Fruit fly (Drosophila melanogaster) whole organism, embryonic: ENCODE measurements around the gene e.

ENCODE experiments used
- Atf6 ChIP-seq: fragments of 200-800 bp; sonication (Bioruptor generic); IDR thresholded peaks from 2 replicates; pipeline ENCODE4 v1.3.6; 2022; ENCODE audit warnings: missing biosample characterization, missing genetic modification characterization
- B-H2 ChIP-seq: fragments of 200-800 bp; sonication (Bioruptor generic); optimal IDR thresholded peaks from 2 replicates; lab custom pipeline; 2018; ENCODE audit warnings: missing biosample characterization, mild to moderate bottlenecking, missing genetic modification characterization
- CG1024 ChIP-seq: fragments of 200-800 bp; sonication (Bioruptor generic); IDR thresholded peaks from 2 replicates; pipeline ENCODE4 v1.3.6; 2022; ENCODE audit warnings: missing biosample characterization, missing genetic modification characterization
- CG11695 ChIP-seq: fragments of 200-800 bp; sonication (Bioruptor generic); IDR thresholded peaks from 3 replicates; pipeline ENCODE4 v1.3.6; 2022; ENCODE audit warnings: missing biosample characterization, missing genetic modification characterization
- CG12769 ChIP-seq: fragments of 200-800 bp; sonication (Bioruptor generic); optimal IDR thresholded peaks from 2 replicates; lab custom pipeline; 2019; ENCODE audit warnings: missing biosample characterization, mild to moderate bottlenecking, missing genetic modification characterization, moderate library complexity
- CG17829 ChIP-seq: fragments of 200-800 bp; optimal IDR thresholded peaks from 2 replicates; lab custom pipeline; 2019; ENCODE audit warnings: missing biosample characterization, mild to moderate bottlenecking, missing genetic modification characterization, moderate library complexity
- CG18619 ChIP-seq: fragments of 200-800 bp; sonication (Bioruptor generic); optimal IDR thresholded peaks from 3 replicates; lab custom pipeline; 2017; ENCODE audit warnings: missing biosample characterization, mild to moderate bottlenecking, missing genetic modification characterization
- CG2120 ChIP-seq: fragments of 200-800 bp; sonication (Bioruptor generic); optimal IDR thresholded peaks from 3 replicates; lab custom pipeline; 2016; ENCODE audit warnings: missing biosample characterization, missing genetic modification characterization
- CG2678 ChIP-seq: fragments of 200-800 bp; sonication (Bioruptor generic); optimal IDR thresholded peaks from 3 replicates; lab custom pipeline; 2019; ENCODE audit warnings: missing biosample characterization, mild to moderate bottlenecking, missing genetic modification characterization, moderate library complexity
- CG3065 ChIP-seq: fragments of 200-800 bp; sonication (Bioruptor generic); optimal IDR thresholded peaks from 2 replicates; lab custom pipeline; 2016; ENCODE audit warnings: missing biosample characterization, missing genetic modification characterization
- CG32532 ChIP-seq: fragments of 200-800 bp; sonication (Bioruptor generic); IDR thresholded peaks from 2 replicates; pipeline ENCODE4 v1.3.6; 2022; ENCODE audit warnings: missing biosample characterization, missing genetic modification characterization
- CG32772 ChIP-seq: fragments of 200-800 bp; sonication (Bioruptor generic); IDR thresholded peaks from 2 replicates; pipeline ENCODE4 v1.3.6; 2022; ENCODE audit warnings: missing biosample characterization, missing genetic modification characterization
- CG3281 ChIP-seq: fragments of 200-800 bp; sonication (Bioruptor generic); optimal IDR thresholded peaks from 3 replicates; lab custom pipeline; 2017; ENCODE audit warnings: missing biosample characterization, mild to moderate bottlenecking, missing genetic modification characterization
- CG34376 ChIP-seq: fragments of 200-800 bp; sonication (Bioruptor generic); optimal IDR thresholded peaks from 2 replicates; lab custom pipeline; 2018; ENCODE audit warnings: missing biosample characterization, mild to moderate bottlenecking, missing genetic modification characterization
- CG4730 ChIP-seq: fragments of 200-800 bp; sonication (Bioruptor generic); IDR thresholded peaks from 2 replicates; pipeline ENCODE4 v1.3.6; 2022; ENCODE audit warnings: missing biosample characterization, missing genetic modification characterization
- CG5953 ChIP-seq: fragments of 200-800 bp; sonication (Bioruptor generic); IDR thresholded peaks from 2 replicates; pipeline ENCODE4 v1.3.6; 2022; ENCODE audit warnings: missing biosample characterization, missing genetic modification characterization
- CG7556 ChIP-seq: fragments of 200-800 bp; sonication (Bioruptor generic); optimal IDR thresholded peaks from 2 replicates; lab custom pipeline; 2017; ENCODE audit warnings: missing biosample characterization, mild to moderate bottlenecking, missing genetic modification characterization
- CG7963 ChIP-seq: fragments of 200-800 bp; sonication (Bioruptor generic); IDR thresholded peaks from 3 replicates; pipeline ENCODE4 v1.3.6; 2022; ENCODE audit warnings: missing biosample characterization, missing genetic modification characterization; ENCODE audit not compliant: partially characterized antibody
- CG8281 ChIP-seq: fragments of 200-800 bp; sonication (Bioruptor generic); optimal IDR thresholded peaks from 2 replicates; lab custom pipeline; 2018; ENCODE audit warnings: missing biosample characterization, mild to moderate bottlenecking, missing genetic modification characterization, moderate library complexity
- CG8765 ChIP-seq: fragments of 200-800 bp; sonication (Bioruptor generic); IDR thresholded peaks from 2 replicates; pipeline ENCODE4 v1.3.6; 2022; ENCODE audit warnings: missing biosample characterization, missing genetic modification characterization
- CG9932 ChIP-seq: fragments of 200-800 bp; sonication (Bioruptor generic); IDR thresholded peaks from 2 replicates; pipeline ENCODE4 v1.3.6; 2022; ENCODE audit warnings: missing biosample characterization, missing genetic modification characterization
- Fer3 ChIP-seq: fragments of 200-800 bp; sonication (Bioruptor generic); optimal IDR thresholded peaks from 2 replicates; lab custom pipeline; 2018; ENCODE audit warnings: missing biosample characterization, mild to moderate bottlenecking, missing genetic modification characterization, moderate library complexity
- Hand ChIP-seq: fragments of 200-800 bp; sonication (Bioruptor generic); optimal IDR thresholded peaks from 2 replicates; lab custom pipeline; 2017; ENCODE audit warnings: mild to moderate bottlenecking, missing biosample characterization, missing genetic modification reagents, missing genetic modification characterization
- HmgZ ChIP-seq: fragments of 200-800 bp; sonication (Bioruptor generic); optimal IDR thresholded peaks from 2 replicates; lab custom pipeline; 2018; ENCODE audit warnings: missing biosample characterization, mild to moderate bottlenecking, missing genetic modification characterization
- Hr3 ChIP-seq: fragments of 200-800 bp; sonication (Bioruptor generic); optimal IDR thresholded peaks from 3 replicates; lab custom pipeline; 2016; ENCODE audit warnings: missing biosample characterization, missing genetic modification characterization
- Kr ChIP-seq: fragments of 200-800 bp; sonication (Bioruptor generic); optimal IDR thresholded peaks from 2 replicates; lab custom pipeline; 2017; ENCODE audit warnings: missing biosample characterization, mild to moderate bottlenecking, missing genetic modification characterization
- Lpt ChIP-seq: fragments of >200 bp; optimal IDR thresholded peaks from 2 replicates; lab custom pipeline; 2018; ENCODE audit warnings: missing biosample characterization, missing genetic modification characterization
- MBD-R2 ChIP-seq: fragments of 200-800 bp; sonication (Bioruptor generic); IDR thresholded peaks from 2 replicates; pipeline ENCODE4 v1.3.6; 2022; ENCODE audit warnings: missing biosample characterization, missing genetic modification characterization
- Meics ChIP-seq: fragments of 200-800 bp; sonication (Bioruptor generic); optimal IDR thresholded peaks from 2 replicates; lab custom pipeline; 2017; ENCODE audit warnings: missing biosample characterization, mild to moderate bottlenecking, missing genetic modification characterization
- Nf-YC ChIP-seq: fragments of 200-800 bp; optimal IDR thresholded peaks from 3 replicates; lab custom pipeline; 2019; ENCODE audit warnings: missing biosample characterization, mild to moderate bottlenecking, missing genetic modification characterization, moderate library complexity
- Pdp1 ChIP-seq, 2 experiments: fragments of 200-800 bp; sonication (Bioruptor generic); optimal IDR thresholded peaks; 3 replicates each; lab custom pipeline; 2016; ENCODE audit warnings: missing biosample characterization in 2 of 2, missing genetic modification characterization in 2 of 2, mild to moderate bottlenecking in 1 of 2, moderate library complexity in 1 of 2
- Rfx ChIP-seq: fragments of 200-800 bp; sonication (Bioruptor generic); IDR thresholded peaks from 2 replicates; pipeline ENCODE4 v1.3.6; 2022; ENCODE audit warnings: missing biosample characterization, missing genetic modification characterization
- Scr ChIP-seq: fragments of 200-800 bp; sonication (Bioruptor generic); IDR thresholded peaks from 2 replicates; pipeline ENCODE4 v1.3.6; 2022; ENCODE audit warnings: missing biosample characterization, missing genetic modification characterization; ENCODE audit not compliant: partially characterized antibody
- YL-1 ChIP-seq: fragments of 200-800 bp; sonication (Bioruptor generic); optimal IDR thresholded peaks from 3 replicates; lab custom pipeline; 2017; ENCODE audit warnings: missing biosample characterization, mild to moderate bottlenecking, missing genetic modification characterization
- ara ChIP-seq: fragments of 200-800 bp; sonication (Bioruptor generic); IDR thresholded peaks from 2 replicates; pipeline ENCODE4 v1.3.6; 2022; ENCODE audit warnings: missing biosample characterization, missing genetic modification characterization
- exex ChIP-seq: fragments of 200-800 bp; sonication (Bioruptor generic); optimal IDR thresholded peaks from 4 replicates; lab custom pipeline; 2018; ENCODE audit warnings: missing biosample characterization, mild to moderate bottlenecking, missing genetic modification characterization, moderate library complexity
- gt ChIP-seq: fragments of 200-800 bp; sonication (Bioruptor generic); IDR thresholded peaks from 2 replicates; pipeline ENCODE4 v1.3.6; 2022; ENCODE audit warnings: missing biosample characterization, missing genetic modification characterization
- kni ChIP-seq: fragments of 200-800 bp; sonication (Bioruptor generic); optimal IDR thresholded peaks from 3 replicates; lab custom pipeline; 2017; ENCODE audit warnings: mild to moderate bottlenecking, missing biosample characterization, missing genetic modification reagents, missing genetic modification characterization
- lilli ChIP-seq: fragments of 200-800 bp; sonication (Bioruptor generic); optimal IDR thresholded peaks from 3 replicates; lab custom pipeline; 2016; ENCODE audit warnings: missing biosample characterization, missing genetic modification characterization
- mirr ChIP-seq: fragments of 200-800 bp; sonication (Bioruptor generic); optimal IDR thresholded peaks from 3 replicates; lab custom pipeline; 2018; ENCODE audit warnings: missing biosample characterization, mild to moderate bottlenecking, missing genetic modification characterization
- nerfin-1 ChIP-seq: fragments of 200-800 bp; sonication (Bioruptor generic); optimal IDR thresholded peaks from 3 replicates; lab custom pipeline; 2019; ENCODE audit warnings: missing biosample characterization, mild to moderate bottlenecking, missing genetic modification characterization, moderate library complexity
- rib ChIP-seq: fragments of 200-800 bp; sonication (Bioruptor generic); IDR thresholded peaks from 2 replicates; pipeline ENCODE4 v1.3.6; 2022; ENCODE audit warnings: missing biosample characterization, missing genetic modification characterization
- ro ChIP-seq: fragments of 200-800 bp; sonication (Bioruptor generic); IDR thresholded peaks from 2 replicates; pipeline ENCODE4 v1.3.6; 2022; ENCODE audit warnings: missing biosample characterization, missing genetic modification characterization
- sob ChIP-seq: fragments of 200-800 bp; sonication (Bioruptor generic); IDR thresholded peaks from 2 replicates; pipeline ENCODE4 v1.3.6; 2022; ENCODE audit warnings: missing biosample characterization, missing genetic modification characterization
- sug ChIP-seq: fragments of 200-800 bp; optimal IDR thresholded peaks from 2 replicates; lab custom pipeline; 2019; ENCODE audit warnings: missing biosample characterization, mild to moderate bottlenecking, missing genetic modification characterization, moderate library complexity
- tin ChIP-seq: fragments of 200-800 bp; sonication (Bioruptor generic); optimal IDR thresholded peaks from 3 replicates; lab custom pipeline; 2016; ENCODE audit warnings: missing biosample characterization, missing genetic modification characterization
- tup ChIP-seq: fragments of 200-800 bp; sonication (Bioruptor generic); optimal IDR thresholded peaks from 2 replicates; lab custom pipeline; 2016; ENCODE audit warnings: missing biosample characterization, mild to moderate bottlenecking, missing genetic modification characterization, moderate library complexity
- vfl ChIP-seq: fragments of 200-800 bp; sonication (Bioruptor generic); optimal IDR thresholded peaks from 2 replicates; lab custom pipeline; 2016; ENCODE audit warnings: missing biosample characterization, missing genetic modification characterization
- vvl ChIP-seq: fragments of 200-800 bp; sonication (Bioruptor generic); IDR thresholded peaks from 2 replicates; pipeline ENCODE4 v1.3.6; 2022; ENCODE audit warnings: missing biosample characterization, missing genetic modification characterization

e gene

DNA sequence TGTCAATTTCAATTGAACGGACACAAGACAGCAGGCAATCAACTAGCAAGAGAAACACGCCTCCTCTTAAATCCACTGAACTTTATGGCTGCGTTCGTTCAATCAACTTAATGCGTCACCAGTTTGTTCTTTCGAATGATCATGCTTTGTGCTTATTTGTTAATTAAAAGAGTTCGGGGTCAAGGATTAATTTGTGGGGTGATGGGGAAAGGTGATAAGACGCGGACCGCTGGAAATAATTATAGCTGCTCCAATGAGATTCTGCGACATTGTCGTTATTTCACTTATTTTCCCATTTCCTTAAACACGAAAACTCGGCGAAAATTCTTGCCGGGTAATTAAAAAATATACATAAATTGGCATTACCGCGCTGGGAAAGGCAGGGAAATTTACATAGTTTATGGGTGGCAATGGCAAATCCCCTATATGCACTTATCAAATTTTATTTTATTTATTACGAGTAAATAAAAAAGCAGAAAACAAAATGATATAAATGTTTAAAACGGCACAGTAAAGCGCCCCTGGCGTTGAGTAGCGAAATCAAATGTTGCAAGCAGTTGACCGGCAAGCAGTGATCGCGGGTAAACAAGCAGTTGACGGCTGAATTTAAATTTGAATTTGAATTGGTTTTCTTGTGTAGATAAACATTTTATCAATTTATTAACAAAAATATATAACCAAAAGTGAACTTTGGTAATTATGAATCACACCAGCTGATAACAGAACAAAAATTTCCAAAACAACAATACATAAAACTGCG, 52.4 kb downstream of the e start (continued):
- TF ChIP-seq HmgZ (peak; percentile 83), CG7963 (GFP tag; lab: Robert Waterston, UW) (no peak), tup (GFP tag; lab: Kevin White, UChicago) (peak; percentile 23), vfl (peak; percentile 82), Fer3 (peak; percentile 55), Kr (GFP tag; lab: Kevin White, UChicago) (no peak), Lpt (GFP tag; lab: Kevin White, UChicago) (peak; percentile 95), rib (no peak), CG32772 (GFP tag; lab: Robert Waterston, UW) (0 out of 2 replicates have a peak, but pooled peaks have one; percentile 38), B-H2 (GFP tag; lab: Kevin White, UChicago) (peak; percentile 80), tin (GFP tag; lab: Kevin White, UChicago) (peak; percentile 78), ro (GFP tag; lab: Robert Waterston, UW) (0 out of 2 replicates have a peak, but pooled peaks have one; percentile 46), kni (GFP tag; lab: Kevin White, UChicago) (peak; percentile 28), Hr3 (GFP tag; lab: Kevin White, UChicago) (peak; percentile 77), CG17829 (peak; percentile 65), Nf-YC (peak; percentile 36)

DNA sequence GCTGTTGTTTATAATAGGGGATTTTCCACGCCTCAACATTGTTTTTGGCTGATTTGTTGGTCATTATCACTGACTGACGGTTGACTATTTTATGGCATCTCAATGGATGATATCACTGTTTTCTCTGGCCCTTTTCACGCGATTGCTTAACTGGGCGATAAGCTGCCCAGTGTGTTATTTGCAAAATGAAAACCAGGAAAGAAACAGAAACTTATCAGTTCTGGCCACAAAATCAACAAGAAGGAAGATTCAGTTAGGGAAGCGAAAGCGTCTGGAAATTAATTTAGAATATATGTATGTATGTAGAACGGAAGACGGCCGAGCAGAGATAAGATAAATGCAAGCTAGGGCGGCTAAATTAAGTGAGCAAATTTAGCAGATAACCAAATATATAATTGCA, 55.0 kb downstream of the e start:
- TF ChIP-seq sug = peak; percentile 21
- TF ChIP-seq Rfx = no peak
- no peak for TF ChIP-seq Scr (GFP tag; lab: Robert Waterston, UW)
- peak; percentile 5 for TF ChIP-seq CG12769 (tag; lab: Kevin White, UChicago)
- no peak for TF ChIP-seq gt (GFP tag; lab: Robert Waterston, UW)
- peak in 1 of 2 experiments; percentile 33 for TF ChIP-seq Pdp1 (GFP tag; optimal IDR thresholded peaks at IDR 0.05; lab: Kevin White, UChicago)
- no peak for TF ChIP-seq CG5953
- TF ChIP-seq CG18619 = no peak
- TF ChIP-seq ara = no peak
- TF ChIP-seq mirr (GFP tag; lab: Kevin White, UChicago) = peak; percentile 64
- TF ChIP-seq CG34376 (GFP tag; lab: Kevin White, UChicago) = peak; percentile 33
- TF ChIP-seq exex (tag; lab: Kevin White, UChicago) = peak; percentile 86
- no peak for TF ChIP-seq CG1024 (GFP tag; lab: Robert Waterston, UW)
- TF ChIP-seq CG8765 (GFP tag; lab: Robert Waterston, UW) = no peak

DNA sequence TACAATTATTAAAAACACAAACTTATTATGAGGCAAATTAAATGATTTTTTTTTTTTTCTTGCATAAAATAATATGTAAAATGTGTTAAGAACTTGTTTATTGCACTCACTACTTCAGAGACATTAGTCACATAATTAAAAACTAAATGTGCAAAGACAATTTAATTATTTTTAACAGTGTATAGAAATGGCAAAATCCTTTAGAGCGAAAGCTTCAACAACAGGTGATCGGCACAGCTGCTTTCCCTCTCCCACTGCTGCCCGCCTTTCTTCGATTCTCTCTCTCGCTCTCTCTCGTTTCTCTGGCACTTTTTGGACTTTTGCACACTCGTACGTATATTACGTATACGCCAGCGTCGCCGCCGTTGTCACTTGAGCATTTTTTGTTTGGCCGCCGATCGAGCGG, 56.6 kb downstream of the e start:
- TF ChIP-seq CG8281 (tag; lab: Kevin White, UChicago) = no peak
- TF ChIP-seq CG11695 (GFP tag; lab: Robert Waterston, UW) = 0 out of 3 replicates have a peak, but pooled peaks have one; percentile 31
- peak; percentile 20; the same call in 1 of the 2 replicates for TF ChIP-seq MBD-R2 (GFP tag; lab: Robert Waterston, UW)
- TF ChIP-seq Hand (GFP tag; lab: Kevin White, UChicago) = peak; percentile 26
- peak; percentile 1 for TF ChIP-seq Meics (GFP tag; lab: Kevin White, UChicago)
- peak; percentile 47; the same call in 1 of the 2 replicates for TF ChIP-seq CG32532 (GFP tag; lab: Robert Waterston, UW)
- 0 out of 2 replicates have a peak, but pooled peaks have one; percentile 7 for TF ChIP-seq CG4730
- TF ChIP-seq YL-1 = no peak
- peak; percentile 4 for TF ChIP-seq CG7556
- TF ChIP-seq CG3065 (GFP tag; lab: Kevin White, UChicago) = no peak
- peak; percentile 32 for TF ChIP-seq CG2678
- TF ChIP-seq vvl = 0 out of 2 replicates have a peak, but pooled peaks have one; percentile 16
- TF ChIP-seq CG9932 (GFP tag; lab: Robert Waterston, UW) = 0 out of 2 replicates have a peak, but pooled peaks have one; percentile 10
- no peak for TF ChIP-seq sob (GFP tag; lab: Robert Waterston, UW)
- TF ChIP-seq nerfin-1 (tag; lab: Kevin White, UChicago) = no peak
- TF ChIP-seq lilli (GFP tag; lab: Kevin White, UChicago) = peak; percentile 10
- peak; percentile 41 for TF ChIP-seq CG2120 (GFP tag; lab: Kevin White, UChicago)
- peak; percentile 14 for TF ChIP-seq CG3281
- TF ChIP-seq Atf6 = 0 out of 2 replicates have a peak, but pooled peaks have one; percentile 37
